Fruit fly (Drosophila melanogaster) whole organism, pupa: ENCODE results near the gene gnu.

Experiments used
- CG17806 ChIP-seq: fragments of 200-800 bp; sonication (Bioruptor generic); optimal IDR thresholded peaks from 2 replicates; lab custom pipeline; 2018; ENCODE audit warnings: missing biosample characterization, mild to moderate bottlenecking, missing genetic modification characterization, moderate library complexity
- CG8159 ChIP-seq: fragments of 200-800 bp; sonication (Bioruptor generic); optimal IDR thresholded peaks from 3 replicates; lab custom pipeline; 2018; ENCODE audit warnings: missing biosample characterization, mild to moderate bottlenecking, missing genetic modification characterization, moderate library complexity

DNA sequence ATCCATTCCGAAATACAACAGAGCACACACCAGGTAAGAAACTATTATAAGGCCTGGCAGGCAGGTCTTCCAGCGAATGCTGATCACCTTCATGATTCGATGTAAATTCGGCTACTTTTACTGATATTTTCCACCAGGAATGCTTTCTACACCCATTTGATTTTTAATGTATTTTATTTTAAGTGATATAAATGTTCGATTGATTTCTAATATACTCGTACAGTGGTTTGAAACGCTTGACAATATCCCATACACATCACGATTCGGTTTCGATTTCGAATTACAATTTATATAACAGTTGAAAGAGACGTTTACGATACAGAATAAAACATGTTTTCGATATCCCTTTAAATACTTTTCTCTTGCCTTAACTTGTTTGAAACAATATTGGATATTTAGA lies 34.0 kb downstream of the gnu start, which contains the start of gene Mgat4b:
- no peak for TF ChIP-seq CG17806 (tag; lab: Kevin White, UChicago)
- no peak for TF ChIP-seq CG8159
